Worm (Caenorhabditis elegans) whole organism, mixed stage, embryonic: ENCODE measurements around the gene C15B12.9.
A peak's percentile ranks its signal among the peaks of the same experiment; 100 is the strongest.

Source experiments
- M03D4.4 ChIP-seq: sonication (generic microtip); optimal IDR thresholded peaks from 2 replicates; lab custom pipeline; 2017; ENCODE audit warnings: mild to moderate bottlenecking, missing genetic modification characterization, missing compliant biosample characterization
- bed-3 ChIP-seq: fragments of 200-800 bp; sonication (Bioruptor generic); optimal IDR thresholded peaks from 3 replicates; lab custom pipeline; 2018; ENCODE audit warnings: mild to moderate bottlenecking, missing genetic modification characterization, moderate library complexity, missing compliant biosample characterization
- blmp-1 ChIP-seq: fragments of 150-350 bp; optimal IDR thresholded peaks from 2 replicates; lab custom pipeline; 2014; ENCODE audit warnings: missing biosample characterization, missing genetic modification characterization
- ceh-43 ChIP-seq: fragments of 200-800 bp; sonication (Bioruptor generic); optimal IDR thresholded peaks from 2 replicates; lab custom pipeline; 2018; ENCODE audit warnings: mild to moderate bottlenecking, missing genetic modification characterization, moderate library complexity, missing compliant biosample characterization
- ceh-83 ChIP-seq: fragments of 200-800 bp; sonication (Bioruptor generic); optimal IDR thresholded peaks from 2 replicates; lab custom pipeline; 2018; ENCODE audit warnings: mild to moderate bottlenecking, missing genetic modification characterization, missing compliant biosample characterization
- ces-1 ChIP-seq: fragments of 150-350 bp; optimal IDR thresholded peaks from 2 replicates; lab custom pipeline; 2014; ENCODE audit warnings: missing biosample characterization, missing genetic modification reagents, missing genetic modification characterization
- cnd-1 ChIP-seq: fragments of 200-800 bp; sonication (Bioruptor generic); optimal IDR thresholded peaks from 2 replicates; lab custom pipeline; 2018; ENCODE audit warnings: mild to moderate bottlenecking, missing genetic modification characterization, missing compliant biosample characterization
- drap-1 ChIP-seq: fragments of 200-800 bp; sonication (Bioruptor generic); optimal IDR thresholded peaks from 3 replicates; lab custom pipeline; 2018; ENCODE audit warnings: mild to moderate bottlenecking, missing genetic modification characterization, missing compliant biosample characterization
- elt-1 ChIP-seq: sonication (generic microtip); optimal IDR thresholded peaks from 2 replicates; lab custom pipeline; 2017; ENCODE audit warnings: missing genetic modification characterization, mild to moderate bottlenecking, missing compliant biosample characterization, antibody characterized with exemption, moderate library complexity, borderline replicate concordance; ENCODE audit not compliant: insufficient read depth
- elt-3 ChIP-seq: fragments of 150-350 bp; optimal IDR thresholded peaks from 2 replicates; lab custom pipeline; 2014; ENCODE audit warnings: missing biosample characterization, missing genetic modification characterization
- flh-1 ChIP-seq: fragments of 200-800 bp; sonication (Bioruptor generic); optimal IDR thresholded peaks from 2 replicates; lab custom pipeline; 2018; ENCODE audit warnings: mild to moderate bottlenecking, missing genetic modification characterization, moderate library complexity, missing compliant biosample characterization
- lin-13 ChIP-seq: fragments of 150-350 bp; optimal IDR thresholded peaks from 2 replicates; lab custom pipeline; 2014; ENCODE audit warnings: missing biosample characterization, missing genetic modification characterization
- lin-32 ChIP-seq: fragments of 200-800 bp; sonication (Bioruptor generic); optimal IDR thresholded peaks from 2 replicates; lab custom pipeline; 2018; ENCODE audit warnings: mild to moderate bottlenecking, missing genetic modification characterization, missing compliant biosample characterization
- lsy-2 ChIP-seq: fragments of 150-350 bp; optimal IDR thresholded peaks from 2 replicates; lab custom pipeline; 2014; ENCODE audit warnings: missing biosample characterization, missing genetic modification characterization
- mab-5 ChIP-seq: fragments of 150-350 bp; optimal IDR thresholded peaks from 2 replicates; lab custom pipeline; 2014; ENCODE audit warnings: missing biosample characterization, missing genetic modification characterization
- nhr-12 ChIP-seq: fragments of 150-350 bp; optimal IDR thresholded peaks from 2 replicates; lab custom pipeline; 2014; ENCODE audit warnings: missing biosample characterization, missing genetic modification characterization
- nhr-2 ChIP-seq: fragments of 150-350 bp; optimal IDR thresholded peaks from 2 replicates; lab custom pipeline; 2014; ENCODE audit warnings: missing biosample characterization, missing genetic modification characterization
- nhr-237 ChIP-seq: fragments of 150-350 bp; optimal IDR thresholded peaks from 2 replicates; lab custom pipeline; 2014; ENCODE audit warnings: missing biosample characterization, missing genetic modification characterization
- nhr-28 ChIP-seq: fragments of 150-350 bp; optimal IDR thresholded peaks from 2 replicates; lab custom pipeline; 2014; ENCODE audit warnings: missing biosample characterization, missing genetic modification characterization
- nhr-76 ChIP-seq: sonication (generic microtip); optimal IDR thresholded peaks from 2 replicates; lab custom pipeline; 2017; ENCODE audit warnings: missing biosample characterization, missing genetic modification characterization
- pha-4 ChIP-seq: fragments of 150-350 bp; optimal IDR thresholded peaks from 2 replicates; lab custom pipeline; 2018; ENCODE audit warnings: missing biosample characterization, missing genetic modification reagents, missing genetic modification characterization
- sem-2 ChIP-seq: fragments of 200-800 bp; sonication (Bioruptor generic); optimal IDR thresholded peaks from 2 replicates; lab custom pipeline; 2018; ENCODE audit warnings: mild to moderate bottlenecking, missing genetic modification characterization, missing compliant biosample characterization
- snpc-4 ChIP-seq: fragments of 150-350 bp; optimal IDR thresholded peaks from 2 replicates; lab custom pipeline; 2014; ENCODE audit warnings: missing biosample characterization, missing genetic modification characterization
- sptf-1 ChIP-seq: sonication (generic microtip); optimal IDR thresholded peaks from 2 replicates; lab custom pipeline; 2017; ENCODE audit warnings: mild to moderate bottlenecking, missing genetic modification characterization, moderate library complexity, missing compliant biosample characterization
- unc-120 ChIP-seq: sonication (generic microtip); optimal IDR thresholded peaks from 2 replicates; lab custom pipeline; 2017; ENCODE audit warnings: missing genetic modification characterization, missing compliant biosample characterization; ENCODE audit not compliant: poor library complexity, severe bottlenecking
- unc-39 ChIP-seq: fragments of 150-350 bp; optimal IDR thresholded peaks from 2 replicates; lab custom pipeline; 2014; ENCODE audit warnings: missing biosample characterization, missing genetic modification characterization
- unc-62 ChIP-seq: fragments of 150-350 bp; optimal IDR thresholded peaks from 2 replicates; lab custom pipeline; 2014; ENCODE audit warnings: missing biosample characterization, missing genetic modification reagents, missing genetic modification characterization
- ztf-11 ChIP-seq: fragments of 150-350 bp; optimal IDR thresholded peaks from 2 replicates; lab custom pipeline; 2014; ENCODE audit warnings: missing biosample characterization, missing genetic modification characterization

C15B12.9 gene

DNA sequence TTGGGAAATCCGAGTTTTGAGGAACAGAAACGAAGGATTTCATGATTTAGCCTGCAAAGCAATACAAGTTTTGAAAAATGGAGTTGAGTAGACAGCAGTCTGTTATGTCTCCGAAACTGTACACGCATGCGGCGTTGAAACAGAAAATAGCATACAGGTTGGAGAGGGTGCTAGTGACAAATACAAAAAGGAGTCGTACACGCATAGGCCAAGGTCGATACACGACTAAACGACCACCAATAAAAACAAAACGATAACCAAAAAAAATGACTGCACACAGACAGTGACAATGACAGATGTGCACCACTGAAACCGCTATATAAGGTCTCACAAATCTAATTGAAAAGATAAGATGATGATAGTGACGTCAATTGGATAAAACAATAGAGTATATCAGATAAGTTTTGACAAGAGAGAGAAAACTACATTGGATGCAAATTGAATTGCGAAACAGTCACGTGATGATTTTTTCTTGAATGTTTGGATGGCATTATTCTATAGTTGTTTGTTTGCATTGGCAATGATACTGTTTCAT lies 19.7 kb upstream of the C15B12.9 start, which contains the start of gene fah-1:
Gene fah-1, minus strand, starts transcription at position 51 of the 535 bp plus-strand sequence.
- TF ChIP-seq sem-2 (GFP tag; lab: Kevin White, UChicago) (no peak), elt-3 (peak; percentile 69), lin-32 (GFP tag; lab: Kevin White, UChicago) (no peak), drap-1 (GFP tag; lab: Kevin White, UChicago) (no peak), nhr-28 (tag; lab: Kevin White, UChicago) (no peak), M03D4.4 (tag; lab: Kevin White, UChicago) (no peak), unc-62 (GFP tag; lab: Kevin White, UChicago) (peak; percentile 30), bed-3 (GFP tag; lab: Kevin White, UChicago) (no peak), lin-13 (tag; lab: Kevin White, UChicago) (no peak), sptf-1 (tag; lab: Kevin White, UChicago) (no peak), flh-1 (GFP tag; lab: Kevin White, UChicago) (no peak), nhr-2 (peak; percentile 56), mab-5 (tag; lab: Kevin White, UChicago) (no peak), nhr-12 (no peak), nhr-76 (no peak), blmp-1 (tag; lab: Kevin White, UChicago) (no peak)

- TF ChIP-seq elt-1 (no peak), blmp-1 (tag; lab: Kevin White, UChicago) (no peak), M03D4.4 (tag; lab: Kevin White, UChicago) (no peak), ztf-11 (tag; lab: Kevin White, UChicago) (no peak), nhr-76 (no peak), flh-1 (GFP tag; lab: Kevin White, UChicago) (no peak), ces-1 (no peak), unc-39 (tag; lab: Kevin White, UChicago) (no peak), drap-1 (GFP tag; lab: Kevin White, UChicago) (no peak), snpc-4 (tag; lab: Kevin White, UChicago) (no peak), pha-4 (no peak), nhr-237 (tag; lab: Kevin White, UChicago) (no peak)
These were observed 17.6 kb upstream of the C15B12.9 start, which contains the start of the genes grl-6 and K10C2.6 for ce11 chrX:6450839-6451491. TSS of gene grl-6 (minus strand) at chrX:6450939. TSS of gene K10C2.6 (plus strand) at chrX:6451441.

DNA sequence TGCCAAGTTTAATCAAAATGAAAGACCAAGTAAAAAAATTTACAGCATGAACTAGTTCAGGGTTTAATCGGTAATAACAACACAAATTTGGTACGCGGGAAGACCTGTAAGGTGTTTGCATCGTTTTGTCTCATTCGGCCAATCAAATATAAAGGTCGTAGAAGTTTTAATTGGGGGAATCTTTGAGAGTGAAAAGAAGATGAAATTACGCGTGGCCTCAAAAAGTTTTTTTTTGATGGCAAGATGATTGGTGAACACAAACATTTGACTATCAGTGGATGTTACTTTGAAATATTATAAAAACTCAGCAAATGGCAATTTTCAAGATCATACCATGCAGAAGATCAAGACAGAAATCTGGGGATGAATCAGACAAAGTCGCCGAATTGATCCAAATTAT lies 13.4 kb upstream of the C15B12.9 start, which contains the start of gene nas-33:
Gene nas-33, minus strand, starts transcription at position 101 of the 400 bp plus-strand sequence.
- no peak for TF ChIP-seq sem-2 (GFP tag; lab: Kevin White, UChicago)
- TF ChIP-seq, all 35 proteins: peak for 0

- TF ChIP-seq bed-3 (GFP tag; lab: Kevin White, UChicago) = no peak
- no peak for TF ChIP-seq lin-32 (GFP tag; lab: Kevin White, UChicago)
- no peak for TF ChIP-seq nhr-237 (tag; lab: Kevin White, UChicago)
- no peak for TF ChIP-seq flh-1 (GFP tag; lab: Kevin White, UChicago)
- no peak for TF ChIP-seq lsy-2 (tag; lab: Kevin White, UChicago)
- TF ChIP-seq elt-3 = no peak
- no peak for TF ChIP-seq pha-4
- no peak for TF ChIP-seq cnd-1 (tag; lab: Kevin White, UChicago)
These were observed 12.0 kb upstream of the C15B12.9 start, which contains the start of gene pept-1 for ce11 chrX:6456567-6456966. TSS of gene pept-1 (plus strand) at chrX:6456872.

- TF ChIP-seq ceh-83 (GFP tag; lab: Kevin White, UChicago) = no peak
- no peak for TF ChIP-seq nhr-12
- no peak for TF ChIP-seq flh-1 (GFP tag; lab: Kevin White, UChicago)
- no peak for TF ChIP-seq ceh-43
- TF ChIP-seq cnd-1 (tag; lab: Kevin White, UChicago) = no peak
- no peak for TF ChIP-seq snpc-4 (tag; lab: Kevin White, UChicago)
- no peak for TF ChIP-seq sptf-1 (tag; lab: Kevin White, UChicago)
- no peak for TF ChIP-seq elt-3
- TF ChIP-seq drap-1 (GFP tag; lab: Kevin White, UChicago) = no peak
- TF ChIP-seq unc-120 (tag; lab: Kevin White, UChicago) = no peak
- no peak for TF ChIP-seq lin-32 (GFP tag; lab: Kevin White, UChicago)
- no peak for TF ChIP-seq lsy-2 (tag; lab: Kevin White, UChicago)
These were observed 10.6 kb upstream of the C15B12.9 start for ce11 chrX:6458001-6458400.
